Worm (Caenorhabditis elegans) whole organism, early embryonic: Measurements from ENCODE around the gene pmk-3.

ENCODE experiments used
- hmbx-1 ChIP-seq: sonication (generic microtip); optimal IDR thresholded peaks from 2 replicates; lab custom pipeline; 2016; ENCODE audit warnings: mild to moderate bottlenecking, missing genetic modification characterization, missing compliant biosample characterization
- sea-1 ChIP-seq: fragments of 200-800 bp; sonication (Bioruptor generic); conservative IDR thresholded peaks from 2 replicates; pipeline ENCODE4 v1.3.6; 2022; ENCODE audit warnings: missing genetic modification characterization, missing compliant biosample characterization

- TF ChIP-seq sea-1 (GFP tag; lab: Robert Waterston, UW): no peak
- TF ChIP-seq hmbx-1 (tag; lab: Kevin White, UChicago): no peak
Measured at ce11 chrIV:8169674-8170073, 30.7 kb downstream of the pmk-3 start, which contains the start of gene C07G1.15.
